Worm (Caenorhabditis elegans) whole organism, young adult: ENCODE measurements around the gene dyf-4.

Source experiments
- attf-5 ChIP-seq: fragments of 200-800 bp; sonication (Bioruptor generic); optimal IDR thresholded peaks from 2 replicates; lab custom pipeline; 2018; ENCODE audit warnings: mild to moderate bottlenecking, missing genetic modification characterization, missing compliant biosample characterization
- cebp-1 ChIP-seq, 2 experiments: fragments of 200-800 bp in 1 of 2; sonication (Bioruptor generic) in 1 of 2; sonication (generic microtip) in 1 of 2; IDR thresholded peaks in 1 of 2; optimal IDR thresholded peaks in 1 of 2; 2 replicates each; pipeline versions ENCODE4 v1.3.6 to Lab custom; 2017 to 2022; ENCODE audit warnings: missing compliant biosample characterization in 2 of 2, missing genetic modification characterization in 2 of 2, mild to moderate bottlenecking in 1 of 2, missing genetic modification reagents in 1 of 2, moderate library complexity in 1 of 2
- ceh-58 ChIP-seq: fragments of 200-800 bp; sonication (Bioruptor generic); IDR thresholded peaks from 2 replicates; pipeline ENCODE4 v1.3.6; 2022; ENCODE audit warnings: missing genetic modification characterization, missing compliant biosample characterization
- ceh-91 ChIP-seq: fragments of 200-800 bp; sonication (Bioruptor generic); IDR thresholded peaks from 2 replicates; pipeline ENCODE4 v1.3.6; 2022; ENCODE audit warnings: missing genetic modification reagents, missing genetic modification characterization, missing compliant biosample characterization
- chd-7 ChIP-seq: sonication (generic microtip); optimal IDR thresholded peaks from 2 replicates; lab custom pipeline; 2016; ENCODE audit warnings: mild to moderate bottlenecking, missing genetic modification characterization, moderate library complexity, missing compliant biosample characterization
- dpl-1 ChIP-seq: fragments of 150-350 bp; optimal IDR thresholded peaks from 2 replicates; lab custom pipeline; 2014; ENCODE audit warnings: missing biosample characterization, missing genetic modification reagents, missing genetic modification characterization
- egl-18 ChIP-seq: fragments of 200-800 bp; sonication (Bioruptor generic); IDR thresholded peaks from 2 replicates; pipeline ENCODE4 v1.3.6; 2022; ENCODE audit warnings: missing genetic modification reagents, missing genetic modification characterization, missing compliant biosample characterization
- him-1 ChIP-seq: sonication (generic microtip); optimal IDR thresholded peaks from 2 replicates; lab custom pipeline; 2016; ENCODE audit warnings: missing genotype, missing genetic modification reagents, missing genetic modification characterization, missing compliant biosample characterization
- hsf-1 ChIP-seq: fragments of 200-800 bp; sonication (Bioruptor generic); IDR thresholded peaks from 2 replicates; pipeline ENCODE4 v1.3.6; 2022; ENCODE audit warnings: missing genetic modification reagents, missing genetic modification characterization, missing compliant biosample characterization
- let-607 ChIP-seq, 2 experiments: fragments of 200-800 bp in 1 of 2; sonication (Bioruptor generic) in 1 of 2; sonication (generic microtip) in 1 of 2; optimal IDR thresholded peaks; 2 replicates each; lab custom pipeline; 2016 to 2018; ENCODE audit warnings: mild to moderate bottlenecking in 2 of 2, missing compliant biosample characterization in 2 of 2, missing genetic modification characterization in 2 of 2, moderate library complexity in 2 of 2, missing genotype in 1 of 2
- lsy-27 ChIP-seq: sonication (generic microtip); optimal IDR thresholded peaks from 2 replicates; lab custom pipeline; 2017; ENCODE audit warnings: missing genetic modification characterization, mild to moderate bottlenecking, missing compliant biosample characterization, antibody characterized with exemption, missing genotype, borderline replicate concordance; ENCODE audit not compliant: insufficient read depth
- nhr-80 ChIP-seq: sonication (generic microtip); optimal IDR thresholded peaks from 2 replicates; lab custom pipeline; 2016; ENCODE audit warnings: missing genetic modification characterization, missing compliant biosample characterization
- pha-4 ChIP-seq: fragments of 150-350 bp; sonication (generic microtip); optimal IDR thresholded peaks from 2 replicates; lab custom pipeline; 2014; ENCODE audit warnings: missing biosample characterization, missing genetic modification reagents, missing genetic modification characterization
- sea-2 ChIP-seq: fragments of 200-800 bp; sonication (Bioruptor generic); IDR thresholded peaks from 2 replicates; pipeline ENCODE4 v1.3.6; 2022; ENCODE audit warnings: missing genetic modification characterization, missing compliant biosample characterization
- snpc-3.4 ChIP-seq: sonication (generic microtip); optimal IDR thresholded peaks from 2 replicates; lab custom pipeline; 2017; ENCODE audit warnings: missing genetic modification characterization, mild to moderate bottlenecking, missing compliant biosample characterization, antibody characterized with exemption, moderate library complexity, missing genotype, missing genetic modification reagents
- snpc-4 ChIP-seq, 5 experiments: fragments of 150-350 bp in 1 of 5; sonication (generic microtip) in 4 of 5; optimal IDR thresholded peaks; 2 replicates each; lab custom pipeline; 2014 to 2018; ENCODE audit warnings: missing genetic modification characterization in 5 of 5, missing biosample characterization in 3 of 5, antibody characterized with exemption in 2 of 5, mild to moderate bottlenecking in 2 of 5, missing compliant biosample characterization in 2 of 5, missing genotype in 2 of 5, moderate library complexity in 2 of 5, missing genetic modification reagents in 1 of 5

dyf-4 gene

DNA sequence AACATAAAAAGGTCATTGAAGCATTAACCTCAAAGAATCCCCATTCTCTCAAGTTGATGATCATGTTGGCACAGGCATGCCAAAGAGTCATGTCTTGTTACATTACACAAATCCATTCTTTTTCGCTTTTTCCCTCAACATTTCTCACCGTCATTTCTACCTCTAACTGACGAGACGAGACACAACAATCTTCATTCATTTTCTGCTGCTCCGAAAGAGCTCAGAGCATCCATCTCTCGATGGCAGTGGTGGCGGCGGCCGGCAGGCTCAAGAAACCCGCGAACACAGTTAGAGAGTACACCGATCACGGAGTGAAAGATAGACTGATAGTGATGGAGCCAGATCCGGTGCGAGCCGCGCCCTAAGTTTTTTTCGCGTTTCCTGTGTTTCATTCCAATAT is 48.4 kb downstream of the dyf-4 start (continued):
- TF ChIP-seq ceh-58 (GFP tag; lab: Robert Waterston, UW) (no peak), pha-4 (no peak), chd-7 (tag; lab: Kevin White, UChicago) (peak; percentile 26)

DNA sequence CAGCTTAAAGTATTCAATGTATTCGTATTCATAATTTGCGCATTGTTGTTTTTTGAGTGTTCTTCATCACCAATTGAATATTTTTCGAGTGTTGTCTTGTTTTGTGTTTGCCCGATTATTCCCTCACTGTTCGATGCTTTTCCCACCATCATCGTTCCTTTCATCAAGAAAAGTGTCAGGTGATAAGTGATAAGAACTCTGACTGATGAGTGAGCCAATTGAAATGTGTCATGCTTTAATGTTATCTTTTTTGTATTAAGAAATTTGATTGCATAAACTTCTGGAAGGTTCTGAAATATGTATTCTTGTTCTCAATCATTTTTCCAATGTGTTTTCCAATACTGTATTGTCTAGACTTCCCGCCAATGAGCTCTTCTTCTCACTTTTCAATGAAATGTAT is 50.2 kb downstream of the dyf-4 start:
- no peak for TF ChIP-seq him-1 (tag; lab: Kevin White, UChicago)
- peak in 1 of 2 experiments; percentile 6 for TF ChIP-seq let-607 (tag; optimal IDR thresholded peaks at IDR 0.05; lab: Kevin White, UChicago)
- TF ChIP-seq snpc-3.4 (tag; lab: Kevin White, UChicago) = no peak
- no peak for TF ChIP-seq cebp-1 (GFP tag; IDR thresholded peaks at IDR 0.05; lab: Robert Waterston, UW)
- peak; percentile 57 for TF ChIP-seq cebp-1 (tag; optimal IDR thresholded peaks at IDR 0.05; lab: Kevin White, UChicago)
- TF ChIP-seq nhr-80 = peak; percentile 72
- no peak for TF ChIP-seq attf-5 (GFP tag; lab: Kevin White, UChicago)
- TF ChIP-seq dpl-1 = no peak
- TF ChIP-seq hsf-1 (GFP tag; lab: Robert Waterston, UW) = peak; percentile 25; the same call in 1 of the 2 replicates
- no peak for TF ChIP-seq ceh-91
- TF ChIP-seq snpc-4 (GFP tag; optimal IDR thresholded peaks at IDR 0.05; lab: Kevin White, UChicago) = no peak
- TF ChIP-seq snpc-4 (tag; optimal IDR thresholded peaks at IDR 0.05; lab: Kevin White, UChicago) = peak in 1 of 4 experiments; percentile 13
- TF ChIP-seq lsy-27 (tag; lab: Kevin White, UChicago) = no peak
- TF ChIP-seq egl-18 = no peak
- TF ChIP-seq sea-2 (GFP tag; lab: Robert Waterston, UW) = no peak
